Fruit fly (Drosophila melanogaster) whole organism, wandering third instar larva: ENCODE results near the gene Mpcp2.

Experiments used
- Abd-B ChIP-seq: fragments of >200 bp; optimal IDR thresholded peaks from 2 replicates; lab custom pipeline; 2017; ENCODE audit warnings: missing biosample characterization, missing genetic modification characterization
- Dif ChIP-seq: fragments of 200-275, 200-300 bp; sonication (Bioruptor generic); optimal IDR thresholded peaks from 2 replicates; lab custom pipeline; 2018; ENCODE audit warnings: missing biosample characterization, missing genetic modification characterization; ENCODE audit not compliant: partially characterized antibody
- HLH106 ChIP-seq: fragments of 200-800 bp; optimal IDR thresholded peaks from 3 replicates; lab custom pipeline; 2019; ENCODE audit warnings: missing biosample characterization, mild to moderate bottlenecking, missing genetic modification characterization, moderate library complexity
- Jra ChIP-seq: sonication (Bioruptor generic); optimal IDR thresholded peaks from 2 replicates; lab custom pipeline; 2016; ENCODE audit warnings: missing biosample characterization, missing genetic modification characterization
- Vsx2 ChIP-seq: fragments of 200-300, 225-300 bp; sonication (Bioruptor generic); optimal IDR thresholded peaks from 2 replicates; lab custom pipeline; 2018; ENCODE audit warnings: missing biosample characterization, missing genetic modification characterization; ENCODE audit not compliant: partially characterized antibody
- dmrt93B ChIP-seq: fragments of 200-800 bp; sonication (Bioruptor generic); optimal IDR thresholded peaks from 2 replicates; lab custom pipeline; 2018; ENCODE audit warnings: missing biosample characterization, mild to moderate bottlenecking, missing genetic modification characterization
- lola ChIP-seq: fragments of >200 bp; optimal IDR thresholded peaks from 2 replicates; lab custom pipeline; 2017; ENCODE audit warnings: missing biosample characterization, missing genetic modification characterization
- pan ChIP-seq: fragments of >200 bp; optimal IDR thresholded peaks from 2 replicates; lab custom pipeline; 2017
- psq ChIP-seq: fragments of 200-800 bp; sonication (Bioruptor generic); optimal IDR thresholded peaks from 3 replicates; lab custom pipeline; 2017; ENCODE audit warnings: missing biosample characterization, mild to moderate bottlenecking, missing genetic modification characterization, moderate library complexity
- tai ChIP-seq: sonication (Bioruptor generic); optimal IDR thresholded peaks from 2 replicates; lab custom pipeline; 2016; ENCODE audit warnings: missing biosample characterization, missing genetic modification characterization
- usp ChIP-seq: fragments of >200 bp; optimal IDR thresholded peaks from 2 replicates; lab custom pipeline; 2017; ENCODE audit warnings: missing biosample characterization, missing genetic modification characterization

DNA sequence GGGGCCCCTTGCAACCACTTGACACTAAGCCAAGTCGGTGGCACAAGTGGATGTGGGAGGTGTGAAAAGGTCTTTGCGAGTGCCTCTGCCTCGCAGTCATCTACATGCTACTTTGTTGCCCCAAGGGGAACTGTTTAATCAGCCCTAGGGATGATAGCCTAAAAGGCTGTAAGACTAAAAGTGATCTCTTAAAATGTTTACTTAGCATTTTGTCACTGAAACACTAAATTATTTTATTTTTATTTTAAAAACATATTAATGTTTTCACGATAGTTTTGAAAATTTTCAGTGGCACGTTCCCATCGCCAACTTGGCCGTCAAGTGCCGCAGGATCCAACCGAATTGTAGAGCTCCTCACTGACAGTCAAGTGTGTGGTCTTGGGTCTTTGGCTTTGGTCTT, 40.0 kb upstream of the Mpcp2 start:
- TF ChIP-seq Abd-B (no peak), psq (peak; percentile 12), Dif (GFP tag; lab: Kevin White, UChicago) (no peak), pan (lab: Kevin White, UChicago) (no peak), dmrt93B (no peak), Jra (no peak), tai (GFP tag; lab: Kevin White, UChicago) (no peak), HLH106 (tag; lab: Kevin White, UChicago) (no peak), Vsx2 (no peak), lola (GFP tag; lab: Kevin White, UChicago) (no peak), usp (GFP tag; lab: Kevin White, UChicago) (no peak)
